Worm (Caenorhabditis elegans): Measurements from ENCODE around the gene cyn-6.

DNA sequence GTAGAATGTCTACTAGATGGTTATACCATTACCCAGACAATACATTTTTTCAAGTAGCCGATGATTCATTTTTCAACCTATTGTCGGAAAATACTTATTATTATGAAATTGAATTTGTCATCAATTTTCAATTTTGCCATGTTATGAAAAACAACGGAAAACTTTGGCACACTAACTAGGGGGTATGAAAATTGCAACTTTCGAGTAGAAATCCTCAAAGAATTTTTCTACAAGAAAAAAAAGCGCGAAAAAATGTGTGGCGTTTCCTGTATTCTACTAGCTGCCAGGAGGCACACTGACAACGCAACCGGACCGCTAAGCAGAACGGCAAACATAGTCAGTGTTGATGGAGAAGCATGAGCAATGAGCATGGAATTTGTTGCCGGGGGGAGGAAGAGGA lies 18.8 kb upstream of the cyn-6 start:
- TF ChIP-seq tbx-2 (tag; optimal IDR thresholded peaks at IDR 0.05) (no peak), K09A11.1 (tag; optimal IDR thresholded peaks at IDR 0.05; ENCODE audit: insufficient read depth) (no peak), pha-4 (tag; optimal IDR thresholded peaks at IDR 0.05) (no peak), nhr-11 (tag; optimal IDR thresholded peaks at IDR 0.05) (no peak), ets-4 (tag; optimal IDR thresholded peaks at IDR 0.05) (no peak), eyg-1 (tag; optimal IDR thresholded peaks at IDR 0.05) (no peak), pqm-1 (tag; optimal IDR thresholded peaks at IDR 0.05) (no peak), rnt-1 (tag; optimal IDR thresholded peaks at IDR 0.05) (no peak)

All from whole organism, late embryonic.